Worm (Caenorhabditis elegans) whole organism, mixed stage, embryonic: ENCODE results near the gene R06B9.5.
A peak's percentile ranks its signal among the peaks of the same experiment; 100 is the strongest.

Source experiments
- M03D4.4 ChIP-seq: sonication (generic microtip); optimal IDR thresholded peaks from 2 replicates; lab custom pipeline; 2017; ENCODE audit warnings: mild to moderate bottlenecking, missing genetic modification characterization, missing compliant biosample characterization
- bed-3 ChIP-seq: fragments of 200-800 bp; sonication (Bioruptor generic); optimal IDR thresholded peaks from 3 replicates; lab custom pipeline; 2018; ENCODE audit warnings: mild to moderate bottlenecking, missing genetic modification characterization, moderate library complexity, missing compliant biosample characterization
- blmp-1 ChIP-seq: fragments of 150-350 bp; optimal IDR thresholded peaks from 2 replicates; lab custom pipeline; 2014; ENCODE audit warnings: missing biosample characterization, missing genetic modification characterization
- ceh-39 ChIP-seq: fragments of 150-350 bp; optimal IDR thresholded peaks from 2 replicates; lab custom pipeline; 2014; ENCODE audit warnings: missing biosample characterization, missing genetic modification characterization
- ceh-43 ChIP-seq: fragments of 200-800 bp; sonication (Bioruptor generic); optimal IDR thresholded peaks from 2 replicates; lab custom pipeline; 2018; ENCODE audit warnings: mild to moderate bottlenecking, missing genetic modification characterization, moderate library complexity, missing compliant biosample characterization
- ceh-83 ChIP-seq: fragments of 200-800 bp; sonication (Bioruptor generic); optimal IDR thresholded peaks from 2 replicates; lab custom pipeline; 2018; ENCODE audit warnings: mild to moderate bottlenecking, missing genetic modification characterization, missing compliant biosample characterization
- ces-1 ChIP-seq: fragments of 150-350 bp; optimal IDR thresholded peaks from 2 replicates; lab custom pipeline; 2014; ENCODE audit warnings: missing biosample characterization, missing genetic modification reagents, missing genetic modification characterization
- cnd-1 ChIP-seq: fragments of 200-800 bp; sonication (Bioruptor generic); optimal IDR thresholded peaks from 2 replicates; lab custom pipeline; 2018; ENCODE audit warnings: mild to moderate bottlenecking, missing genetic modification characterization, missing compliant biosample characterization
- drap-1 ChIP-seq: fragments of 200-800 bp; sonication (Bioruptor generic); optimal IDR thresholded peaks from 3 replicates; lab custom pipeline; 2018; ENCODE audit warnings: mild to moderate bottlenecking, missing genetic modification characterization, missing compliant biosample characterization
- elt-1 ChIP-seq: sonication (generic microtip); optimal IDR thresholded peaks from 2 replicates; lab custom pipeline; 2017; ENCODE audit warnings: missing genetic modification characterization, mild to moderate bottlenecking, missing compliant biosample characterization, antibody characterized with exemption, moderate library complexity, borderline replicate concordance; ENCODE audit not compliant: insufficient read depth
- elt-3 ChIP-seq: fragments of 150-350 bp; optimal IDR thresholded peaks from 2 replicates; lab custom pipeline; 2014; ENCODE audit warnings: missing biosample characterization, missing genetic modification characterization
- flh-1 ChIP-seq: fragments of 200-800 bp; sonication (Bioruptor generic); optimal IDR thresholded peaks from 2 replicates; lab custom pipeline; 2018; ENCODE audit warnings: mild to moderate bottlenecking, missing genetic modification characterization, moderate library complexity, missing compliant biosample characterization
- ham-2 ChIP-seq: fragments of 200-800 bp; sonication (Bioruptor generic); optimal IDR thresholded peaks from 2 replicates; lab custom pipeline; 2018; ENCODE audit warnings: mild to moderate bottlenecking, missing genetic modification characterization, missing compliant biosample characterization
- hlh-1 ChIP-seq: fragments of 150-350 bp; optimal IDR thresholded peaks from 2 replicates; lab custom pipeline; 2014; ENCODE audit warnings: missing biosample characterization, missing genetic modification reagents, missing genetic modification characterization
- lin-13 ChIP-seq: fragments of 150-350 bp; optimal IDR thresholded peaks from 2 replicates; lab custom pipeline; 2014; ENCODE audit warnings: missing biosample characterization, missing genetic modification characterization
- lin-32 ChIP-seq: fragments of 200-800 bp; sonication (Bioruptor generic); optimal IDR thresholded peaks from 2 replicates; lab custom pipeline; 2018; ENCODE audit warnings: mild to moderate bottlenecking, missing genetic modification characterization, missing compliant biosample characterization
- mep-1 ChIP-seq: fragments of 150-350 bp; optimal IDR thresholded peaks from 2 replicates; lab custom pipeline; 2017; ENCODE audit warnings: missing biosample characterization, missing genetic modification reagents, missing genetic modification characterization, inconsistent platforms
- mls-2 ChIP-seq: sonication (generic microtip); optimal IDR thresholded peaks from 2 replicates; lab custom pipeline; 2016; ENCODE audit warnings: mild to moderate bottlenecking, missing genetic modification characterization, moderate library complexity, missing compliant biosample characterization
- nhr-12 ChIP-seq: fragments of 150-350 bp; optimal IDR thresholded peaks from 2 replicates; lab custom pipeline; 2014; ENCODE audit warnings: missing biosample characterization, missing genetic modification characterization
- nhr-2 ChIP-seq: fragments of 150-350 bp; optimal IDR thresholded peaks from 2 replicates; lab custom pipeline; 2014; ENCODE audit warnings: missing biosample characterization, missing genetic modification characterization
- nhr-237 ChIP-seq: fragments of 150-350 bp; optimal IDR thresholded peaks from 2 replicates; lab custom pipeline; 2014; ENCODE audit warnings: missing biosample characterization, missing genetic modification characterization
- nhr-28 ChIP-seq: fragments of 150-350 bp; optimal IDR thresholded peaks from 2 replicates; lab custom pipeline; 2014; ENCODE audit warnings: missing biosample characterization, missing genetic modification characterization
- nhr-76 ChIP-seq: sonication (generic microtip); optimal IDR thresholded peaks from 2 replicates; lab custom pipeline; 2017; ENCODE audit warnings: missing biosample characterization, missing genetic modification characterization
- pha-4 ChIP-seq: fragments of 150-350 bp; optimal IDR thresholded peaks from 2 replicates; lab custom pipeline; 2018; ENCODE audit warnings: missing biosample characterization, missing genetic modification reagents, missing genetic modification characterization
- sem-2 ChIP-seq: fragments of 200-800 bp; sonication (Bioruptor generic); optimal IDR thresholded peaks from 2 replicates; lab custom pipeline; 2018; ENCODE audit warnings: mild to moderate bottlenecking, missing genetic modification characterization, missing compliant biosample characterization
- snpc-4 ChIP-seq: fragments of 150-350 bp; optimal IDR thresholded peaks from 2 replicates; lab custom pipeline; 2014; ENCODE audit warnings: missing biosample characterization, missing genetic modification characterization
- sptf-1 ChIP-seq: sonication (generic microtip); optimal IDR thresholded peaks from 2 replicates; lab custom pipeline; 2017; ENCODE audit warnings: mild to moderate bottlenecking, missing genetic modification characterization, moderate library complexity, missing compliant biosample characterization
- unc-62 ChIP-seq: fragments of 150-350 bp; optimal IDR thresholded peaks from 2 replicates; lab custom pipeline; 2014; ENCODE audit warnings: missing biosample characterization, missing genetic modification reagents, missing genetic modification characterization
- zip-8 ChIP-seq: fragments of 150-350 bp; optimal IDR thresholded peaks from 2 replicates; lab custom pipeline; 2014; ENCODE audit warnings: missing biosample characterization, missing genetic modification characterization
- ztf-11 ChIP-seq: fragments of 150-350 bp; optimal IDR thresholded peaks from 2 replicates; lab custom pipeline; 2014; ENCODE audit warnings: missing biosample characterization, missing genetic modification characterization

R06B9.5 gene

ce11 chrII:13732577-13732976 is 3.5 kb upstream of the R06B9.5 start:
- TF ChIP-seq lin-13 (tag; lab: Kevin White, UChicago) (no peak), ztf-11 (tag; lab: Kevin White, UChicago) (no peak), blmp-1 (no peak), lin-32 (GFP tag; lab: Kevin White, UChicago) (no peak), mep-1 (tag; lab: Kevin White, UChicago) (no peak), nhr-237 (no peak), mls-2 (tag; lab: Kevin White, UChicago) (no peak), elt-3 (tag; lab: Kevin White, UChicago) (no peak), ceh-39 (no peak), snpc-4 (tag; lab: Kevin White, UChicago) (no peak), unc-62 (GFP tag; lab: Kevin White, UChicago) (no peak), nhr-76 (tag; lab: Kevin White, UChicago) (no peak), nhr-28 (tag; lab: Kevin White, UChicago) (no peak), bed-3 (GFP tag; lab: Kevin White, UChicago) (no peak), ham-2 (GFP tag; lab: Kevin White, UChicago) (no peak), drap-1 (GFP tag; lab: Kevin White, UChicago) (no peak), sptf-1 (no peak)

- TF ChIP-seq mls-2 (tag; lab: Kevin White, UChicago): no peak
- TF ChIP-seq cnd-1 (tag; lab: Kevin White, UChicago): peak; percentile 8
- TF ChIP-seq ham-2 (GFP tag; lab: Kevin White, UChicago): no peak
- peak; percentile 43 for TF ChIP-seq unc-62 (GFP tag; lab: Kevin White, UChicago)
- TF ChIP-seq elt-1 (tag; lab: Kevin White, UChicago): no peak
- peak; percentile 65 for TF ChIP-seq nhr-2 (tag; lab: Kevin White, UChicago)
- TF ChIP-seq, all 35 proteins: peak for 3
Measured at ce11 chrII:13736906-13737305, 786 bp downstream of the R06B9.5 start.

- TF ChIP-seq elt-3 (tag; lab: Kevin White, UChicago) (peak; percentile 1), elt-1 (tag; lab: Kevin White, UChicago) (peak; percentile 8), nhr-76 (tag; lab: Kevin White, UChicago) (no peak), nhr-2 (tag; lab: Kevin White, UChicago) (peak; percentile 57), mep-1 (tag; lab: Kevin White, UChicago) (no peak), lin-13 (tag; lab: Kevin White, UChicago) (peak; percentile 14)
- TF ChIP-seq, all 35 proteins: peak for 4
Measured at ce11 chrII:13737751-13738525, 1.8 kb downstream of the R06B9.5 start.

ce11 chrII:13739423-13739822 is 3.3 kb downstream of the R06B9.5 start:
- TF ChIP-seq cnd-1 (tag; lab: Kevin White, UChicago) (peak; percentile 57), nhr-237 (no peak), pha-4 (tag; lab: Kevin White, UChicago) (peak; percentile 16), hlh-1 (tag; lab: Kevin White, UChicago) (peak; percentile 47)
- TF ChIP-seq, all 35 proteins: peak for 3

ce11 chrII:13741449-13741848 is 5.3 kb downstream of the R06B9.5 start, which contains the start of gene mig-14:
TSS of gene mig-14 (plus strand) at chrII:13741738.
- TF ChIP-seq lin-32 (GFP tag; lab: Kevin White, UChicago) (no peak), drap-1 (GFP tag; lab: Kevin White, UChicago) (no peak), ceh-43 (GFP tag; lab: Kevin White, UChicago) (no peak), sptf-1 (no peak), sem-2 (no peak), zip-8 (no peak), mep-1 (tag; lab: Kevin White, UChicago) (no peak), blmp-1 (no peak), M03D4.4 (tag; lab: Kevin White, UChicago) (no peak)

- TF ChIP-seq nhr-28 (tag; lab: Kevin White, UChicago): no peak
- no peak for TF ChIP-seq mep-1 (tag; lab: Kevin White, UChicago)
- TF ChIP-seq flh-1 (GFP tag; lab: Kevin White, UChicago): no peak
- TF ChIP-seq bed-3 (GFP tag; lab: Kevin White, UChicago): no peak
- TF ChIP-seq nhr-12: no peak
- no peak for TF ChIP-seq nhr-76 (tag; lab: Kevin White, UChicago)
- TF ChIP-seq ces-1: no peak
- TF ChIP-seq pha-4 (tag; lab: Kevin White, UChicago): no peak
- TF ChIP-seq sptf-1: no peak
- no peak for TF ChIP-seq nhr-2 (tag; lab: Kevin White, UChicago)
- TF ChIP-seq ceh-83 (GFP tag; lab: Kevin White, UChicago): no peak
- TF ChIP-seq hlh-1 (tag; lab: Kevin White, UChicago): no peak
- no peak for TF ChIP-seq ceh-43 (GFP tag; lab: Kevin White, UChicago)
- no peak for TF ChIP-seq ham-2 (GFP tag; lab: Kevin White, UChicago)
- TF ChIP-seq unc-62 (GFP tag; lab: Kevin White, UChicago): no peak
- TF ChIP-seq elt-3 (tag; lab: Kevin White, UChicago): no peak
- TF ChIP-seq sem-2: no peak
- no peak for TF ChIP-seq lin-13 (tag; lab: Kevin White, UChicago)
Measured at ce11 chrII:13750128-13750527, 14.0 kb downstream of the R06B9.5 start.
